Fruit fly (Drosophila melanogaster) whole organism: ENCODE measurements around the gene Ir25a.

Source experiments
- CG8478 ChIP-seq: fragments of >200 bp; optimal IDR thresholded peaks from 2 replicates; lab custom pipeline; 2018; ENCODE audit warnings: inconsistent platforms
- psq ChIP-seq: fragments of >200 bp; optimal IDR thresholded peaks from 2 replicates; lab custom pipeline; 2017
- usp ChIP-seq: fragments of >200 bp; optimal IDR thresholded peaks from 2 replicates; lab custom pipeline; 2017; ENCODE audit warnings: missing biosample characterization, missing genetic modification characterization, mixed read lengths

- no peak for TF ChIP-seq CG8478
- TF ChIP-seq psq = no peak
- TF ChIP-seq usp (GFP tag; lab: Kevin White, UChicago) = no peak
Observed at dm6 chr2L:4825695-4826094, 9.4 kb downstream of the Ir25a start.
